Worm (Caenorhabditis elegans) whole organism, L1 larva: ENCODE data around the gene dop-3.

Source experiments
- C34B4.2 ChIP-seq: sonication (generic microtip); optimal IDR thresholded peaks from 2 replicates; lab custom pipeline; 2017; ENCODE audit warnings: mild to moderate bottlenecking, missing genetic modification characterization, missing compliant biosample characterization
- F16B12.6 ChIP-seq: fragments of 150-350 bp; optimal IDR thresholded peaks from 2 replicates; lab custom pipeline; 2014; ENCODE audit warnings: missing biosample characterization, missing genetic modification characterization
- alr-1 ChIP-seq: fragments of 200-800 bp; sonication (Bioruptor generic); optimal IDR thresholded peaks from 2 replicates; lab custom pipeline; 2018; ENCODE audit warnings: borderline replicate concordance, mild to moderate bottlenecking, missing genetic modification characterization, missing compliant biosample characterization
- blmp-1 ChIP-seq: fragments of 150-350 bp; optimal IDR thresholded peaks from 2 replicates; lab custom pipeline; 2014; ENCODE audit warnings: missing biosample characterization, missing genetic modification characterization
- ceh-8 ChIP-seq: fragments of 200-800 bp; sonication (Bioruptor generic); optimal IDR thresholded peaks from 2 replicates; lab custom pipeline; 2018; ENCODE audit warnings: mild to moderate bottlenecking, missing genetic modification characterization, moderate library complexity, missing compliant biosample characterization
- ceh-90 ChIP-seq: sonication (generic microtip); optimal IDR thresholded peaks from 2 replicates; lab custom pipeline; 2016; ENCODE audit warnings: missing genetic modification characterization, missing compliant biosample characterization
- ces-1 ChIP-seq: fragments of 150-350 bp; optimal IDR thresholded peaks from 2 replicates; lab custom pipeline; 2014; ENCODE audit warnings: missing biosample characterization, missing genetic modification reagents, missing genetic modification characterization
- dpl-1 ChIP-seq, 3 experiments: fragments of 150-350 bp in 2 of 3; sonication (generic microtip) in 1 of 3; optimal IDR thresholded peaks; 2 replicates each; lab custom pipeline; 2014 to 2017; ENCODE audit warnings: missing biosample characterization in 3 of 3, missing genetic modification characterization in 3 of 3, missing genetic modification reagents in 3 of 3
- dsc-1 ChIP-seq: sonication (generic microtip); optimal IDR thresholded peaks from 2 replicates; lab custom pipeline; 2016; ENCODE audit warnings: mild to moderate bottlenecking, missing genetic modification characterization, missing compliant biosample characterization
- efl-1 ChIP-seq, 4 experiments: fragments of 150-350 bp; optimal IDR thresholded peaks in 3 of 4; peaks in 1 of 4; 1 replicate in 1 of 4; 2 replicates in 3 of 4; lab custom pipeline; 2014; ENCODE audit warnings: missing biosample characterization in 2 of 4, missing genetic modification characterization in 2 of 4, missing genetic modification reagents in 2 of 4
- efl-3 ChIP-seq: fragments of 200-800 bp; sonication (Bioruptor generic); optimal IDR thresholded peaks from 2 replicates; lab custom pipeline; 2018; ENCODE audit warnings: mild to moderate bottlenecking, missing genetic modification characterization, missing compliant biosample characterization
- elt-2 ChIP-seq: sonication (generic microtip); optimal IDR thresholded peaks from 2 replicates; lab custom pipeline; 2016; ENCODE audit warnings: missing genetic modification characterization, mild to moderate bottlenecking, inconsistent platforms, missing compliant biosample characterization, missing genetic modification reagents
- ets-5 ChIP-seq: fragments of 200-800 bp; sonication (Bioruptor generic); IDR thresholded peaks from 2 replicates; pipeline ENCODE4 v1.3.6; 2022; ENCODE audit warnings: missing genetic modification characterization, missing compliant biosample characterization
- fkh-8 ChIP-seq: sonication (generic microtip); optimal IDR thresholded peaks from 2 replicates; lab custom pipeline; 2016; ENCODE audit warnings: mild to moderate bottlenecking, missing genetic modification characterization, missing compliant biosample characterization
- fos-1 ChIP-seq: fragments of 150-350 bp; optimal IDR thresholded peaks from 2 replicates; lab custom pipeline; 2014; ENCODE audit warnings: missing biosample characterization, missing genetic modification characterization
- grh-1 ChIP-seq: fragments of 200-800 bp; sonication (Bioruptor generic); IDR thresholded peaks from 2 replicates; pipeline ENCODE4 v1.3.6; 2022; ENCODE audit warnings: missing genetic modification reagents, missing genetic modification characterization, missing compliant biosample characterization
- irx-1 ChIP-seq: sonication (generic microtip); optimal IDR thresholded peaks from 2 replicates; lab custom pipeline; 2016; ENCODE audit warnings: missing genetic modification characterization, missing compliant biosample characterization
- jun-1 ChIP-seq: fragments of 150-350 bp; optimal IDR thresholded peaks from 2 replicates; lab custom pipeline; 2014; ENCODE audit warnings: missing biosample characterization, missing genetic modification reagents, missing genetic modification characterization
- lin-14 ChIP-seq: fragments of 200-800 bp; sonication (Bioruptor generic); optimal IDR thresholded peaks from 2 replicates; lab custom pipeline; 2018; ENCODE audit warnings: mild to moderate bottlenecking, missing genetic modification characterization, moderate library complexity, missing compliant biosample characterization
- lin-39 ChIP-seq: fragments of 150-350 bp; optimal IDR thresholded peaks from 2 replicates; lab custom pipeline; 2014; ENCODE audit warnings: missing biosample characterization, missing genetic modification reagents, missing genetic modification characterization
- lir-3 ChIP-seq: sonication (generic microtip); optimal IDR thresholded peaks from 2 replicates; lab custom pipeline; 2016; ENCODE audit warnings: mild to moderate bottlenecking, missing genetic modification characterization, moderate library complexity, missing compliant biosample characterization; ENCODE audit not compliant: poor library complexity
- mdl-1 ChIP-seq, 2 experiments: fragments of 150-350 bp; optimal IDR thresholded peaks; 2 replicates each; lab custom pipeline; 2014 to 2017; ENCODE audit warnings: missing biosample characterization in 2 of 2, missing genetic modification characterization in 2 of 2, inconsistent platforms in 1 of 2
- mef-2 ChIP-seq: fragments of 150-350 bp; optimal IDR thresholded peaks from 2 replicates; lab custom pipeline; 2014; ENCODE audit warnings: missing biosample characterization, missing genetic modification characterization
- mep-1 ChIP-seq: fragments of 150-350 bp; optimal IDR thresholded peaks from 2 replicates; lab custom pipeline; 2014; ENCODE audit warnings: missing biosample characterization, missing genetic modification characterization
- nhr-237 ChIP-seq: fragments of 150-350 bp; optimal IDR thresholded peaks from 2 replicates; lab custom pipeline; 2014; ENCODE audit warnings: missing biosample characterization, missing genetic modification characterization
- nhr-28 ChIP-seq: fragments of 150-350 bp; optimal IDR thresholded peaks from 2 replicates; lab custom pipeline; 2014; ENCODE audit warnings: missing biosample characterization, missing genetic modification characterization
- nhr-47 ChIP-seq: sonication (generic microtip); optimal IDR thresholded peaks from 2 replicates; lab custom pipeline; 2016; ENCODE audit warnings: mild to moderate bottlenecking, missing genetic modification characterization, moderate library complexity, missing compliant biosample characterization
- nhr-71 ChIP-seq: sonication (generic microtip); optimal IDR thresholded peaks from 2 replicates; lab custom pipeline; 2016; ENCODE audit warnings: mild to moderate bottlenecking, missing genetic modification characterization, moderate library complexity, missing compliant biosample characterization
- nhr-84 ChIP-seq: sonication (generic microtip); optimal IDR thresholded peaks from 2 replicates; lab custom pipeline; 2017; ENCODE audit warnings: missing biosample characterization, missing genetic modification characterization
- nhr-85 ChIP-seq: sonication (generic microtip); peaks from one replicate; lab custom pipeline; 2016; ENCODE audit warnings: missing genetic modification characterization, inconsistent platforms, missing compliant biosample characterization
- nhr-90 ChIP-seq: sonication (generic microtip); optimal IDR thresholded peaks from 2 replicates; lab custom pipeline; 2016; ENCODE audit warnings: mild to moderate bottlenecking, missing genetic modification characterization, missing compliant biosample characterization; ENCODE audit not compliant: poor library complexity
- pag-3 ChIP-seq: sonication (generic microtip); optimal IDR thresholded peaks from 2 replicates; lab custom pipeline; 2017; ENCODE audit warnings: missing genetic modification characterization, mild to moderate bottlenecking, missing compliant biosample characterization, antibody characterized with exemption, borderline replicate concordance; ENCODE audit not compliant: insufficient read depth
- pax-3 ChIP-seq: fragments of 200-800 bp; sonication (Bioruptor generic); optimal IDR thresholded peaks from 2 replicates; lab custom pipeline; 2018; ENCODE audit warnings: mild to moderate bottlenecking, missing genetic modification characterization, moderate library complexity, missing compliant biosample characterization
- pqm-1 ChIP-seq: sonication (generic microtip); optimal IDR thresholded peaks from 3 replicates; lab custom pipeline; 2017; ENCODE audit warnings: missing biosample characterization, missing genetic modification characterization
- rnt-1 ChIP-seq: sonication (generic microtip); optimal IDR thresholded peaks from 2 replicates; lab custom pipeline; 2016; ENCODE audit warnings: mild to moderate bottlenecking, missing genetic modification characterization, moderate library complexity, missing compliant biosample characterization
- skn-1 ChIP-seq: fragments of 150-350 bp; optimal IDR thresholded peaks from 2 replicates; lab custom pipeline; 2014; ENCODE audit warnings: missing biosample characterization, missing genetic modification characterization
- sox-4 ChIP-seq: sonication (generic microtip); optimal IDR thresholded peaks from 2 replicates; lab custom pipeline; 2016; ENCODE audit warnings: missing genetic modification characterization, missing compliant biosample characterization
- tbx-2 ChIP-seq: sonication (generic microtip); optimal IDR thresholded peaks from 2 replicates; lab custom pipeline; 2016; ENCODE audit warnings: missing genetic modification characterization, missing compliant biosample characterization
- tlp-1 ChIP-seq: fragments of 150-350 bp; optimal IDR thresholded peaks from 2 replicates; lab custom pipeline; 2014; ENCODE audit warnings: missing biosample characterization, missing genetic modification characterization
- unc-30 ChIP-seq: sonication (generic microtip); optimal IDR thresholded peaks from 2 replicates; lab custom pipeline; 2017; ENCODE audit warnings: missing biosample characterization, missing genetic modification characterization
- unc-62 ChIP-seq: fragments of 150-350 bp; optimal IDR thresholded peaks from 2 replicates; lab custom pipeline; 2014; ENCODE audit warnings: missing biosample characterization, missing genetic modification reagents, missing genetic modification characterization
- vab-15 ChIP-seq: sonication (generic microtip); optimal IDR thresholded peaks from 2 replicates; lab custom pipeline; 2017; ENCODE audit warnings: missing genotype, mild to moderate bottlenecking, missing genetic modification characterization, missing compliant biosample characterization
- zag-1 ChIP-seq: fragments of 150-350 bp; optimal IDR thresholded peaks from 2 replicates; lab custom pipeline; 2014; ENCODE audit warnings: missing biosample characterization, missing genetic modification characterization
- zip-4 ChIP-seq: fragments of 200-800 bp; sonication (Bioruptor generic); optimal IDR thresholded peaks from 2 replicates; lab custom pipeline; 2018; ENCODE audit warnings: mild to moderate bottlenecking, missing genetic modification characterization, moderate library complexity, missing compliant biosample characterization

Gene dop-3

DNA sequence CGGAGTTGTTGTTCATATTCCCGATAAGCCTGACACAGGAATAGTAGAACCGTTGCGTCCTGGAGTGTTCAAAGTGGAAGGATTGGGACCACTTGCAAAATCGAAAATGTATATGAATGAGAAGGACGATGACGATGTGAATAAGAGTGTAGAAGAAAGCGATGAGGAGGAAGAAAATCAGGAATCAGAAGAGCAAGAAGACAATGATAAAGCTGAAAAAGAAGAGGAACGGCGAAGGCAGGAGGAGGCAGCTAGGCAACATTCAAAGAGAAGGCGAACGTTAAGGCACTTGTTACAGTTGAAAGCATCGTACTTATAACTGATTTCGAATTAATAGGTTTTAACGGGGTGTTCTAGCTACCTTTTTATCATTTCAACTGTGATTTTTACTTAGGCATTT lies 25.9 kb downstream of the dop-3 start:
- TF ChIP-seq ets-5 (GFP tag; lab: Robert Waterston, UW) (no peak), efl-1 (optimal IDR thresholded peaks at IDR 0.05; lab: Kevin White, UChicago) (no peak), efl-1 (GFP tag; optimal IDR thresholded peaks at IDR 0.05 in 1 of 2; lab: Kevin White, UChicago) (no peak), ceh-90 (no peak), C34B4.2 (tag; lab: Kevin White, UChicago) (no peak), efl-3 (no peak), vab-15 (tag; lab: Kevin White, UChicago) (no peak), tbx-2 (tag; lab: Kevin White, UChicago) (no peak), blmp-1 (no peak), rnt-1 (tag; lab: Kevin White, UChicago) (no peak), alr-1 (tag; lab: Kevin White, UChicago) (no peak), nhr-90 (tag; lab: Kevin White, UChicago) (no peak), irx-1 (tag; lab: Kevin White, UChicago) (no peak), zag-1 (tag; lab: Kevin White, UChicago) (no peak), nhr-47 (tag; lab: Kevin White, UChicago) (no peak)

DNA sequence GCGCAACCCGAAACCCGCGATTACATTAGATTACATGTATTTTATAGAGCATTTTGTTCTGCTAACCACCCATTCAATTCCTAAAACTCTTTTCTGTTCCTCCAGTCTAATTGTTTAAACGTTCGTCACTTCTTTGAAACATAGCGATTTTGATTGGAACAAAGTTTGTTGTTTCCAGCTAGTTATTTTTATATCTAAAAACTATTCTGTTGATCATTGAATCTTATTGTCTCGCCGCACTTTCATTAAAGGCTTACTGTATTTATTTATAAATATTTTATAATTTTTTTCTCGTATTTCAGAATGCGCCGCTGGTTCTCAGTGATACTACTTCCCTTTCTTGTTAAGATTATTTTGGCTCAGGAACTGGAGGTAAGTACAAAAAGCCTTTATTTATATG lies 26.8 kb downstream of the dop-3 start, which contains the start of gene T14E8.2:
TSS of gene T14E8.2 (plus strand) at position 301 of the 400 bp plus-strand sequence.
- TF ChIP-seq mdl-1 (tag; optimal IDR thresholded peaks at IDR 0.05; lab: Kevin White, UChicago) (no peak), mep-1 (tag; lab: Kevin White, UChicago) (no peak), fos-1 (tag; lab: Kevin White, UChicago) (no peak), ceh-8 (no peak)

DNA sequence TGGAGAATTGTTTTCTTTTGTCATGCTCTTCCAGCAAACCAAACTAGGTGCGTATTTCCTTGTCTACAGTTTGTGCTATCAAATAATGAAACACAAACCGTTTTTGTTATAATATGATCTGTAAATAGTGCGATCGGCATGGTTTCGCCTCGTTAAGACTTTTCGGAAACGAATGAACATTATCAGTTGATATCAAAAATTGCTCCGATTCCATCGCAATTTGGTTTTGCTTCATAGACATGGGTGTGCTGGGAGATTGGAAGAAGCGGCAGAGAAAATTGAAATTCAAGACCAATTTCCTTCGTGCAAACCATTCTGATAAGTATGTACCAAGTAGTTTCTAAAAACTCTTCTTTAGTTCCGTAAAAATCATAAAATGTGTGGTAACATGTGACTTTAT lies 31.5 kb downstream of the dop-3 start:
- TF ChIP-seq sox-4: no peak
- no peak for TF ChIP-seq nhr-28 (tag; lab: Kevin White, UChicago)
- TF ChIP-seq unc-62: no peak
- TF ChIP-seq elt-2 (tag; lab: Kevin White, UChicago): peak; percentile 80
- TF ChIP-seq nhr-85: no peak

DNA sequence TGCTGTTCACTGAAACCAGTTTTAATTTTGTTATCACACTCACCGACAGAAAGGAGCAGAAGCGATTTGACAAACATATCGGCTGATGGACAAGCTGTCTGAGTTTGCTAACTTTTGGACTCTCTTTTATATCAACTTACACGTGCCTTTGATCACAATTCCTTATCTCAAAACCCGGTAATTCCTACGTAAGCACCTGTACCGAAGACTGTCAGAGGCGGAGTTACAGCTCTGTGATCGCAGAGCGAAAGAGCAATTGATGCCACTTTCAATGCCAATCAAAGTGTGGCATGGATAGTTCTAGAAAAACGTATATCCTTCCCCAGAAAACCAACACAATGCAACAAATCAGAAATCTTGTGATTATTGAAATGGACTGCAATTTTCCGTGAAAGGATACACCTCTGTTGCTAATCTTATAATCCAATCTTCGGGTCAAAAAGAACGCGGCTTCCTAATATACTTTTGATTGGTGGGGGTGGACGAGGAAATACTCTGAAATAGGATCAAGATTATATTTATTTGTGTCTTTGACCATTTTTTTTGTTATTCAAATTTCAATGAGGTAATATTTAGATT lies 32.7 kb downstream of the dop-3 start, which contains the start of gene ilys-5:
TSS of gene ilys-5 (minus strand) at position 140 of the 579 bp plus-strand sequence.
- TF ChIP-seq mef-2 (tag; lab: Kevin White, UChicago) (no peak), fkh-8 (tag; lab: Kevin White, UChicago) (peak; percentile 54), unc-30 (tag; lab: Kevin White, UChicago) (no peak), nhr-84 (tag; lab: Kevin White, UChicago) (no peak), pag-3 (tag; lab: Kevin White, UChicago) (no peak), ceh-90 (no peak), nhr-71 (peak; percentile 4), dpl-1 (GFP tag; optimal IDR thresholded peaks at IDR 0.05; lab: Kevin White, UChicago) (no peak), elt-2 (tag; lab: Kevin White, UChicago) (peak; percentile 71), fos-1 (tag; lab: Kevin White, UChicago) (no peak), ces-1 (GFP tag; lab: Kevin White, UChicago) (no peak), skn-1 (tag; lab: Kevin White, UChicago) (no peak), dsc-1 (peak; percentile 96), alr-1 (tag; lab: Kevin White, UChicago) (no peak), nhr-237 (tag; lab: Kevin White, UChicago) (no peak), efl-3 (no peak), lir-3 (tag; lab: Kevin White, UChicago) (no peak), lin-14 (GFP tag; lab: Kevin White, UChicago) (no peak), grh-1 (GFP tag; lab: Robert Waterston, UW) (no peak), blmp-1 (no peak), nhr-47 (tag; lab: Kevin White, UChicago) (peak; percentile 23), lin-39 (tag; lab: Kevin White, UChicago) (no peak), F16B12.6 (tag; lab: Kevin White, UChicago) (no peak), sox-4 (peak; percentile 39), tlp-1 (tag; lab: Kevin White, UChicago) (no peak), jun-1 (tag; lab: Kevin White, UChicago) (no peak), efl-1 (optimal IDR thresholded peaks at IDR 0.05; lab: Kevin White, UChicago) (no peak), efl-1 (GFP tag; optimal IDR thresholded peaks at IDR 0.05 in 1 of 2; lab: Kevin White, UChicago) (no peak), pax-3 (peak; percentile 57), vab-15 (tag; lab: Kevin White, UChicago) (no peak), zip-4 (GFP tag; lab: Kevin White, UChicago) (no peak), pqm-1 (tag; lab: Kevin White, UChicago) (no peak), ets-5 (GFP tag; lab: Robert Waterston, UW) (no peak)
